Worm (Caenorhabditis elegans): ENCODE measurements around the gene srh-79.

DNA sequence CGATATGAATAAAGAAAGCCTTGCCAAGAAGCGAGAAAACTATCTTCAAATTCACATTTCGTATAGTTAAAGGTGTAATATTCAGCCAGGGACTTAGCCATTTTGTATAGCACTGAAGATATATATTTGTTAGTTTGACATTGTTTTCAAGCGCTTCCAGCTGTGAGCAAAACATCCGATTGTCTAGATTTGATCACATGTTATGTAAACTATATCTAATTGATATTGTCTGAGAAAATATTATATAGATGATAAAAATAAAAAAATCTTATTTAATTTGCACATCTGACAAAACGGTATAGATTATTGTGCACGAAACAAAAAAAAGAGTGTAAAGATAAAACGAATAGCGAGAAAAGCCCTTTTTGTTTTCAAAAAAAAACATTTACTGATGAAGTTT, 32.8 kb upstream of the srh-79 start, which contains the start of gene srh-89:
- TF ChIP-seq flt-1 (GFP tag; IDR thresholded peaks at IDR 0.05) (no peak), T22C8.4 (GFP tag; IDR thresholded peaks at IDR 0.05) (no peak), med-1 (GFP tag; optimal IDR thresholded peaks at IDR 0.05; ENCODE audit: insufficient read depth) (no peak), ref-1 (GFP tag; conservative IDR thresholded peaks at IDR 0.05) (no peak)
